Fruit fly (Drosophila melanogaster): ENCODE measurements around the gene CG13078.
A peak's percentile ranks its signal among the peaks of the same experiment; 100 is the strongest.

CG13078 gene

DNA sequence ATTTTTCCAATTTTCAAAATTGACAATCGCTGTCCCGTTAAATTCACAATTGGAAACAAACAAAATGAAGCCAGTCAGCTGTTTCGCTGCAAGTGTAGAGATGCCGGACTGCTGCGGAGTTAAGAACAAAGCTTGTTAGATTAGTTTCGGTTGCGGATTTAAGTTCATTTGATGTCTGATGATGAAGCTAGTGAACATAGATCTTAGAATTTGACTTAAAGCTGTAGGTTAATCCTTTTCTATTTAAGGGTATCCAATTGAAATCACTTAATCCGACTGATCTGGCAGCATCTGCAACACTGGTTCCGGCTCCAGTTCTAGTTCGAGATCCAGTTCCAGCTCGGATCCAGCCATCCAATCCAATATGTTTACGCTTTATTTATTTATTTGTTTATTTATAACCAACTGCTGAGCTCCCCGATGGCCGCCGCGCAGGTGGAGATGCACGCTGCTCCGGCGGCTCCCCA is 20.2 kb downstream of the CG13078 start, which contains the start of the genes PCNA2 and CG10366 (continued):
- TF ChIP-seq CG12299 (tag; optimal IDR thresholded peaks at IDR 0.05) (peak; percentile 44), CG1024 (GFP tag; IDR thresholded peaks at IDR 0.05) (no peak), fru (optimal IDR thresholded peaks at IDR 0.05) (no peak), Deaf1 (tag; optimal IDR thresholded peaks at IDR 0.05) (no peak), CG6175 (GFP tag; IDR thresholded peaks at IDR 0.05) (no peak), CHES-1-like (GFP tag; optimal IDR thresholded peaks at IDR 0.05) (peak; percentile 82), bowl (GFP tag; IDR thresholded peaks at IDR 0.05) (no peak), CG10462 (GFP tag; optimal IDR thresholded peaks at IDR 0.05) (peak; percentile 77), Camta (GFP tag; optimal IDR thresholded peaks at IDR 0.05) (peak; percentile 51), HmgD (GFP tag; optimal IDR thresholded peaks at IDR 0.05) (peak; percentile 71), Lpt (GFP tag; optimal IDR thresholded peaks at IDR 0.05) (no peak), lbe (GFP tag; optimal IDR thresholded peaks at IDR 0.05) (no peak), CG8944 (GFP tag; optimal IDR thresholded peaks at IDR 0.05) (peak; percentile 60), CG4617 (GFP tag; optimal IDR thresholded peaks at IDR 0.05; ENCODE audit: borderline replicate concordance) (peak; percentile 87), Ssrp (tag; optimal IDR thresholded peaks at IDR 0.05) (peak; percentile 44), slp2 (GFP tag; optimal IDR thresholded peaks at IDR 0.05) (peak; percentile 64), CG33557 (GFP tag; optimal IDR thresholded peaks at IDR 0.05) (peak; percentile 58), dan (GFP tag; IDR thresholded peaks at IDR 0.05) (no peak), lab (GFP tag; optimal IDR thresholded peaks at IDR 0.05) (peak; percentile 69), cato (GFP tag; optimal IDR thresholded peaks at IDR 0.05; ENCODE audit: borderline replicate concordance) (peak; percentile 37), mam (GFP tag; optimal IDR thresholded peaks at IDR 0.05) (peak; percentile 77), zf30C (GFP tag; optimal IDR thresholded peaks at IDR 0.05) (no peak), zen2 (GFP tag; IDR thresholded peaks at IDR 0.05; ENCODE audit: partially characterized antibody) (no peak), ara (GFP tag; IDR thresholded peaks at IDR 0.05) (peak; percentile 51; the same call in 1 of the 2 replicates), CG4360 (GFP tag; IDR thresholded peaks at IDR 0.05) (no peak), aop (GFP tag; IDR thresholded peaks at IDR 0.05) (no peak), nerfin-1 (tag; optimal IDR thresholded peaks at IDR 0.05) (peak; percentile 55), ssp (GFP tag; IDR thresholded peaks at IDR 0.05) (peak; percentile 27; the same call in 1 of the 2 replicates), CG2202 (tag; optimal IDR thresholded peaks at IDR 0.05) (peak; percentile 32), CG14014 (GFP tag; IDR thresholded peaks at IDR 0.05) (no peak), abd-A (tag; optimal IDR thresholded peaks at IDR 0.05) (no peak), Rx (GFP tag; IDR thresholded peaks at IDR 0.05) (no peak; the same call in 1 of the 2 replicates), mld (GFP tag; IDR thresholded peaks at IDR 0.05; ENCODE audit: partially characterized antibody) (no peak), CG10274 (GFP tag; optimal IDR thresholded peaks at IDR 0.05) (no peak), CG2120 (GFP tag; optimal IDR thresholded peaks at IDR 0.05) (peak; percentile 82), CG6765 (GFP tag; optimal IDR thresholded peaks at IDR 0.05) (no peak), wdn (GFP tag; IDR thresholded peaks at IDR 0.05) (peak; percentile 66), tgo (GFP tag; IDR thresholded peaks at IDR 0.05) (peak; percentile 55), CG9797 (GFP tag; optimal IDR thresholded peaks at IDR 0.05) (peak; percentile 43), da (GFP tag; optimal IDR thresholded peaks at IDR 0.05) (peak; percentile 34), insv (GFP tag; optimal IDR thresholded peaks at IDR 0.05) (peak in 1 of 2 experiments; percentile 87), dm (GFP tag; optimal IDR thresholded peaks at IDR 0.05) (peak; percentile 63), sug (tag; optimal IDR thresholded peaks at IDR 0.05) (peak; percentile 78), crc (GFP tag; optimal IDR thresholded peaks at IDR 0.05) (no peak), al (GFP tag; IDR thresholded peaks at IDR 0.05) (peak; percentile 43; the same call in 1 of the 2 replicates), knrl (GFP tag; IDR thresholded peaks at IDR 0.05; ENCODE audit: partially characterized antibody) (peak; percentile 80), CG3726 (GFP tag; IDR thresholded peaks at IDR 0.05) (no peak), gcm (GFP tag; optimal IDR thresholded peaks at IDR 0.05) (peak; percentile 36), CG18476 (GFP tag; optimal IDR thresholded peaks at IDR 0.05) (peak; percentile 54), CG10565 (GFP tag; optimal IDR thresholded peaks at IDR 0.05) (no peak), pzg (GFP tag; optimal IDR thresholded peaks at IDR 0.05) (peak; percentile 86), Aef1 (GFP tag; IDR thresholded peaks at IDR 0.05) (peak; percentile 34; the same call in 1 of the 3 replicates)
